Fruit fly (Drosophila melanogaster) whole organism, embryonic: ENCODE measurements around the gene Coq5.

Experiments used
- B-H1 ChIP-seq: fragments of 200-800 bp; sonication (Bioruptor generic); IDR thresholded peaks from 3 replicates; pipeline ENCODE4 v1.3.6; 2022; ENCODE audit warnings: missing biosample characterization, missing genetic modification characterization
- Bgb ChIP-seq: fragments of 200-800 bp; sonication (Bioruptor generic); IDR thresholded peaks from 2 replicates; pipeline ENCODE4 v1.3.6; 2022; ENCODE audit warnings: missing biosample characterization, missing genetic modification characterization; ENCODE audit not compliant: partially characterized antibody
- C15 ChIP-seq: fragments of 200-800 bp; sonication (Bioruptor generic); IDR thresholded peaks from 3 replicates; pipeline ENCODE4 v1.3.6; 2022; ENCODE audit warnings: missing biosample characterization, missing genetic modification characterization
- CG1024 ChIP-seq: fragments of 200-800 bp; sonication (Bioruptor generic); IDR thresholded peaks from 2 replicates; pipeline ENCODE4 v1.3.6; 2022; ENCODE audit warnings: missing biosample characterization, missing genetic modification characterization
- CG10462 ChIP-seq: fragments of 200-800 bp; sonication (Bioruptor generic); optimal IDR thresholded peaks from 2 replicates; lab custom pipeline; 2016; ENCODE audit warnings: missing biosample characterization, missing genetic modification characterization
- CG10565 ChIP-seq: fragments of 200-800 bp; sonication (Bioruptor generic); optimal IDR thresholded peaks from 3 replicates; lab custom pipeline; 2016; ENCODE audit warnings: missing biosample characterization, mild to moderate bottlenecking, missing genetic modification characterization
- CG10979 ChIP-seq: fragments of 200-800 bp; sonication (Bioruptor generic); optimal IDR thresholded peaks from 2 replicates; lab custom pipeline; 2018; ENCODE audit warnings: missing biosample characterization, mild to moderate bottlenecking, missing genetic modification characterization, moderate library complexity
- CG11696 ChIP-seq: fragments of 200-800 bp; sonication (Bioruptor generic); IDR thresholded peaks from 2 replicates; pipeline ENCODE4 v1.3.6; 2022; ENCODE audit warnings: missing biosample characterization, missing genetic modification characterization
- CG12155 ChIP-seq: fragments of 200-800 bp; sonication (Bioruptor generic); optimal IDR thresholded peaks from 3 replicates; lab custom pipeline; 2016; ENCODE audit warnings: missing biosample characterization, missing genetic modification characterization
- CG12219 ChIP-seq: fragments of 200-800 bp; sonication (Bioruptor generic); optimal IDR thresholded peaks from 3 replicates; lab custom pipeline; 2018; ENCODE audit warnings: missing biosample characterization, mild to moderate bottlenecking, missing genetic modification characterization
- CG12299 ChIP-seq: fragments of 200-800 bp; sonication (Bioruptor generic); optimal IDR thresholded peaks from 2 replicates; lab custom pipeline; 2018; ENCODE audit warnings: missing biosample characterization, mild to moderate bottlenecking, missing genetic modification characterization
- CG12769 ChIP-seq: fragments of 200-800 bp; sonication (Bioruptor generic); optimal IDR thresholded peaks from 2 replicates; lab custom pipeline; 2019; ENCODE audit warnings: missing biosample characterization, mild to moderate bottlenecking, missing genetic modification characterization, moderate library complexity
- CG13287 ChIP-seq: fragments of 200-800 bp; sonication (Bioruptor generic); IDR thresholded peaks from 2 replicates; pipeline ENCODE4 v1.3.6; 2022; ENCODE audit warnings: missing biosample characterization, missing genetic modification characterization; ENCODE audit not compliant: partially characterized antibody
- CG14860 ChIP-seq: fragments of 200-800 bp; sonication (Bioruptor generic); IDR thresholded peaks from 3 replicates; pipeline ENCODE4 v1.3.6; 2022; ENCODE audit warnings: missing biosample characterization, missing genetic modification characterization; ENCODE audit not compliant: partially characterized antibody
- CG30431 ChIP-seq: fragments of 200-800 bp; sonication (Bioruptor generic); optimal IDR thresholded peaks from 2 replicates; lab custom pipeline; 2017; ENCODE audit warnings: missing biosample characterization, missing genetic modification characterization
- CG3407 ChIP-seq: fragments of 200-800 bp; sonication (Bioruptor generic); optimal IDR thresholded peaks from 2 replicates; lab custom pipeline; 2018; ENCODE audit warnings: missing biosample characterization, mild to moderate bottlenecking, missing genetic modification characterization
- CG4820 ChIP-seq: fragments of 200-800 bp; sonication (Bioruptor generic); optimal IDR thresholded peaks from 3 replicates; lab custom pipeline; 2016; ENCODE audit warnings: missing biosample characterization, missing genetic modification characterization
- CG5180 ChIP-seq: fragments of 200-800 bp; sonication (Bioruptor generic); optimal IDR thresholded peaks from 3 replicates; lab custom pipeline; 2017; ENCODE audit warnings: missing biosample characterization, missing genetic modification characterization, mild to moderate bottlenecking, moderate library complexity, missing genetic modification reagents
- CG6254 ChIP-seq: fragments of 200-800 bp; sonication (Bioruptor generic); optimal IDR thresholded peaks from 3 replicates; lab custom pipeline; 2017; ENCODE audit warnings: mild to moderate bottlenecking, missing biosample characterization, missing genetic modification reagents, missing genetic modification characterization
- CG6765 ChIP-seq: fragments of 200-800 bp; sonication (Bioruptor generic); optimal IDR thresholded peaks from 3 replicates; lab custom pipeline; 2017; ENCODE audit warnings: missing biosample characterization, mild to moderate bottlenecking, missing genetic modification characterization
- CG6791 ChIP-seq: fragments of 200-800 bp; sonication (Bioruptor generic); IDR thresholded peaks from 3 replicates; pipeline ENCODE4 v1.3.6; 2022; ENCODE audit warnings: missing biosample characterization, missing genetic modification characterization; ENCODE audit not compliant: partially characterized antibody
- CG7745 ChIP-seq: fragments of 200-800 bp; sonication (Bioruptor generic); optimal IDR thresholded peaks from 2 replicates; lab custom pipeline; 2018; ENCODE audit warnings: missing biosample characterization, mild to moderate bottlenecking, missing genetic modification characterization, moderate library complexity
- Dad ChIP-seq: fragments of 200-800 bp; sonication (Bioruptor generic); optimal IDR thresholded peaks from 3 replicates; lab custom pipeline; 2016; ENCODE audit warnings: missing biosample characterization, missing genetic modification characterization
- Dfd ChIP-seq, 2 experiments: fragments of >200 bp; optimal IDR thresholded peaks; 2 replicates each; lab custom pipeline; 2017; ENCODE audit warnings: missing biosample characterization in 2 of 2, missing genetic modification characterization in 2 of 2
- Gsc ChIP-seq: fragments of 200-800 bp; sonication (Bioruptor generic); IDR thresholded peaks from 2 replicates; pipeline ENCODE4 v1.3.6; 2022; ENCODE audit warnings: missing biosample characterization, missing genetic modification characterization
- Hr78 ChIP-seq, 2 experiments: fragments of 200-800 bp in 1 of 2; fragments of >200 bp in 1 of 2; sonication (Bioruptor generic) in 1 of 2; optimal IDR thresholded peaks; 2 replicates each; lab custom pipeline; 2017 to 2019; ENCODE audit warnings: missing biosample characterization in 2 of 2, missing genetic modification characterization in 2 of 2, mild to moderate bottlenecking in 1 of 2, moderate library complexity in 1 of 2
- Lhr ChIP-seq: fragments of 200-800 bp; sonication (Bioruptor generic); optimal IDR thresholded peaks from 3 replicates; lab custom pipeline; 2017; ENCODE audit warnings: mild to moderate bottlenecking, missing biosample characterization, missing genetic modification reagents, missing genetic modification characterization
- Oaz ChIP-seq: fragments of 200-800 bp; sonication (Bioruptor generic); IDR thresholded peaks from 2 replicates; pipeline ENCODE4 v1.3.6; 2022; ENCODE audit warnings: missing biosample characterization, missing genetic modification characterization
- Scr ChIP-seq: fragments of 200-800 bp; sonication (Bioruptor generic); IDR thresholded peaks from 2 replicates; pipeline ENCODE4 v1.3.6; 2022; ENCODE audit warnings: missing biosample characterization, missing genetic modification characterization; ENCODE audit not compliant: partially characterized antibody
- Tbp ChIP-seq: fragments of >200 bp; optimal IDR thresholded peaks from 2 replicates; lab custom pipeline; 2018; ENCODE audit warnings: missing biosample characterization, missing genetic modification characterization
- ac ChIP-seq: fragments of 200-800 bp; sonication (Bioruptor generic); optimal IDR thresholded peaks from 3 replicates; lab custom pipeline; 2017; ENCODE audit warnings: missing biosample characterization, mild to moderate bottlenecking, missing genetic modification characterization
- al ChIP-seq: fragments of 200-800 bp; sonication (Bioruptor generic); IDR thresholded peaks from 2 replicates; pipeline ENCODE4 v1.3.6; 2022; ENCODE audit warnings: missing biosample characterization, missing genetic modification characterization
- br ChIP-seq: fragments of >200 bp; optimal IDR thresholded peaks from 2 replicates; lab custom pipeline; 2017
- croc ChIP-seq: fragments of 200-800 bp; sonication (Bioruptor generic); conservative IDR thresholded peaks from 3 replicates; pipeline ENCODE4 v1.3.6; 2022; ENCODE audit warnings: missing biosample characterization, missing genetic modification characterization
- crol ChIP-seq: fragments of 200-800 bp; sonication (Bioruptor generic); IDR thresholded peaks from 2 replicates; pipeline ENCODE4 v1.3.6; 2022; ENCODE audit warnings: missing biosample characterization, missing genetic modification characterization
- cwo ChIP-seq: fragments of 200-800 bp; sonication (Bioruptor generic); optimal IDR thresholded peaks from 3 replicates; lab custom pipeline; 2017; ENCODE audit warnings: missing biosample characterization, missing genetic modification characterization, mild to moderate bottlenecking, moderate library complexity, missing genetic modification reagents
- fd3F ChIP-seq: fragments of 200-800 bp; sonication (Bioruptor generic); optimal IDR thresholded peaks from 2 replicates; lab custom pipeline; 2018; ENCODE audit warnings: missing biosample characterization, mild to moderate bottlenecking, missing genetic modification characterization, moderate library complexity
- gcm2 ChIP-seq: fragments of 200-800 bp; sonication (Bioruptor generic); optimal IDR thresholded peaks from 2 replicates; lab custom pipeline; 2016; ENCODE audit warnings: missing biosample characterization, missing genetic modification characterization
- ind ChIP-seq: fragments of 200-800 bp; sonication (Bioruptor generic); optimal IDR thresholded peaks from 3 replicates; lab custom pipeline; 2016; ENCODE audit warnings: missing biosample characterization, missing genetic modification characterization
- nau ChIP-seq: fragments of 200-800 bp; sonication (Bioruptor generic); optimal IDR thresholded peaks from 3 replicates; lab custom pipeline; 2017; ENCODE audit warnings: missing biosample characterization, mild to moderate bottlenecking, missing genetic modification characterization, missing genetic modification reagents
- org-1 ChIP-seq: fragments of 200-800 bp; sonication (Bioruptor generic); optimal IDR thresholded peaks from 2 replicates; lab custom pipeline; 2017; ENCODE audit warnings: missing biosample characterization, missing genetic modification characterization
- stwl ChIP-seq: fragments of 200-800 bp; sonication (Bioruptor generic); optimal IDR thresholded peaks from 3 replicates; lab custom pipeline; 2018; ENCODE audit warnings: missing biosample characterization, mild to moderate bottlenecking, missing genetic modification characterization, moderate library complexity
- zfh1 ChIP-seq: fragments of 200-800 bp; sonication (Bioruptor generic); IDR thresholded peaks from 3 replicates; pipeline ENCODE4 v1.3.6; 2022; ENCODE audit warnings: missing biosample characterization, missing genetic modification characterization
- zfh2 ChIP-seq: fragments of 200-800 bp; sonication (Bioruptor generic); optimal IDR thresholded peaks from 2 replicates; lab custom pipeline; 2016; ENCODE audit warnings: missing biosample characterization, missing genetic modification characterization

The Coq5 gene

DNA sequence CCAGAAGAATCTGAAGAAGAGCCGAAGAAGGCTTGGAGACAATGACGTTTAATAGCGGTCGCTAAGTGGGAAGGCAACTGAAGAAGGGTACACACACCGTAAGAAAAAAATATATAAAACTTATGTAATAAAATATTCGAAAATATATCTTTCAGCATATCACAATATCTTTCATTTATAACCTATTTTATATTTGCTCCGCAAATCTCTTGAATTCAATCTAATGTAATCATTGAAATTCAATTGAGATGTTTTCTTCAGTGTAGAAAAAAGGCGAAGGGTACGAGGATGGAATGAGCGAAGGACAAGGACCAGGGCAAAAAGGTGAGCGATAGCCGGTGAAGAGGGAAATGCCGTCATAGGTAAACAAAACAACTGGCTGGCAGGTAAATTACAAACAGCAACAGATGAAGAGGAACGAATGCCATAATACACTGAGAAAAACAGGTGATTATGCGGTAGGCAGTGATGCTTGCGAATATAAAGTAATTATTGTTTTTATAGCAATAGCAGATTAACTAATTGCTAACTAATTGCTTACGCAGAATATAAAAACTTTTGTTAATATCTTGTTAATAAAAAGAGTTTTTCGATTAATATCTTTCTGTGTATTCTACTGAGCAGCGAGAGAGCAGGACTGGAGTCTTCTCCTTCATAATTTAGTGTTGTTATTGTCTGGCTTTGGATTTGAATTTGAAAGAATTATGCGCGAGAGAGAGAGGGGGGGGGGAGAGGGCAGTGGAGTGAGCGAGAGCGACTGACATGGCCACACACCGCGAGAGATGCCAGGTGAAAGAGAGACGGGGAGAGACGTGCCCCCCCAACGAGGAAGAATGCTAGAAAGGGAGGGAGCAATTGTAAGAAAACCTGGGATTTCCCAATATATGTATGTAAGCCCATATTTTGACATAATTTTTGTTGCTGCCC is 39.7 kb upstream of the Coq5 start (continued):
- TF ChIP-seq Hr78 (GFP tag; optimal IDR thresholded peaks at IDR 0.05; lab: Kevin White, UChicago) (peak in 1 of 2 experiments; percentile 39), croc (GFP tag; lab: Robert Waterston, UW) (peak; percentile 89)

DNA sequence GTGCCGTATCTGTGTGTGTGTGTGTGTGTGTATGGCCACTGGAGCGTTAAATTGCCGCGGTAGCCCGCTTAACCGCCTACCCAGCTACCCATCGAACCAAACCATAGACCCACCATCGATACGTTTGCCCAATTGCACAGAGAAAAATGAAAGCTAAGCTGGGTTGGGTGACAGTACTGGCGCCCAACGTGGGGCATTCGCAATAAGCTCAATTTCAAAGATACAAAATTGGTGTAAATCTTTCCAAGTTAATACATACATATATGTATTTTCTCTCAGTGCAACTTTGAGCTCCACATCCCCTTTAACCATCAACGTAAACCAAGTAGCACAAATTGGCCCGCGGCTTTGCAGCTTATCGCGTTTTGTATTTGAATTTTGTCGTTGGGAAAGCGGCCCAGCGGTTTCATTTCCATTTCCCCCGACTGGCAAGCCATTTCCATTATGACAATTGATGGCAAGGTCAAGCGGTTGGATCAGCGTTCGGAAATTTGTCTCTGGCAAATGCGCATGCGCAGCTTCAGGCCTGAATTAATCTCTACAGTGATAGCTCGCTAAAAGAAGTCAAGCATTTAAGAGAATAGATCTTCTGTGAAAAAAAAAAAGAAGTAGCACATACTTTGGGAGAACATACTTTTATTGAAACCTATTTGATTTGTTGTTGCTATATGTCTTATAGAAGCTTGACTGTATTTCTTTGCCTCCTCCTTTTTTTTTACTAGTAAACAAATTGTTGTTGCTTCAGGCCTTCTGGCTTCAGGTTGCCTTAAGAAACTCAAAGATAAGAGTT is 38.2 kb upstream of the Coq5 start:
- TF ChIP-seq CG11696 (GFP tag; lab: Robert Waterston, UW) (peak; percentile 59), fd3F (GFP tag; lab: Kevin White, UChicago) (peak; percentile 46), CG5180 (GFP tag; lab: Kevin White, UChicago) (peak; percentile 70), gcm2 (peak; percentile 26), Tbp (GFP tag; lab: Kevin White, UChicago) (no peak), CG13287 (no peak), CG6765 (no peak), B-H1 (GFP tag; lab: Robert Waterston, UW) (peak; percentile 63), Lhr (GFP tag; lab: Kevin White, UChicago) (peak; percentile 17), org-1 (GFP tag; lab: Kevin White, UChicago) (peak; percentile 75), nau (GFP tag; lab: Kevin White, UChicago) (peak; percentile 37), Dad (GFP tag; lab: Kevin White, UChicago) (peak; percentile 20), crol (GFP tag; lab: Robert Waterston, UW) (peak; percentile 49; the same call in 1 of the 2 replicates), CG3407 (GFP tag; lab: Kevin White, UChicago) (peak; percentile 70), br (lab: Kevin White, UChicago) (no peak), CG10462 (GFP tag; lab: Kevin White, UChicago) (peak; percentile 5), zfh1 (GFP tag; lab: Robert Waterston, UW) (peak; percentile 86), CG7745 (tag; lab: Kevin White, UChicago) (no peak), CG6791 (no peak), CG10565 (no peak), CG30431 (GFP tag; lab: Kevin White, UChicago) (peak; percentile 59), CG4820 (GFP tag; lab: Kevin White, UChicago) (peak; percentile 62), C15 (GFP tag; lab: Robert Waterston, UW) (0 out of 3 replicates have a peak, but pooled peaks have one; percentile 47), al (GFP tag; lab: Robert Waterston, UW) (peak; percentile 29; the same call in 1 of the 2 replicates), Scr (GFP tag; lab: Robert Waterston, UW) (no peak), Dfd (GFP tag; optimal IDR thresholded peaks at IDR 0.05; lab: Kevin White, UChicago) (no peak), Oaz (GFP tag; lab: Robert Waterston, UW) (peak; percentile 63), Gsc (GFP tag; lab: Robert Waterston, UW) (no peak), Bgb (GFP tag; lab: Robert Waterston, UW) (no peak), CG1024 (GFP tag; lab: Robert Waterston, UW) (peak; percentile 71; the same call in 1 of the 2 replicates), ind (GFP tag; lab: Kevin White, UChicago) (peak; percentile 75), CG12769 (tag; lab: Kevin White, UChicago) (peak; percentile 88), zfh2 (GFP tag; lab: Kevin White, UChicago) (peak; percentile 36), CG14860 (GFP tag; lab: Robert Waterston, UW) (no peak), CG12299 (tag; lab: Kevin White, UChicago) (no peak), CG6254 (GFP tag; lab: Kevin White, UChicago) (peak; percentile 45), CG10979 (tag; lab: Kevin White, UChicago) (peak; percentile 70), ac (GFP tag; lab: Kevin White, UChicago) (no peak), CG12155 (peak; percentile 36), stwl (tag; lab: Kevin White, UChicago) (no peak), CG12219 (GFP tag; lab: Kevin White, UChicago) (peak; percentile 65), cwo (peak; percentile 69)
